Worm (Caenorhabditis elegans): ENCODE results near the gene nex-2.

ce11 chrIII:10337508-10338166 lies 7.4 kb upstream of the nex-2 start, which contains the start of gene ttr-15:
- no peak for TF ChIP-seq hnd-1 (tag; optimal IDR thresholded peaks at IDR 0.05)
- TF ChIP-seq tra-4 (tag; optimal IDR thresholded peaks at IDR 0.05) = no peak
- no peak for TF ChIP-seq ama-1 (optimal IDR thresholded peaks at IDR 0.05)
- TF ChIP-seq pes-1 (GFP tag; IDR thresholded peaks at IDR 0.05) = no peak
- TF ChIP-seq tbx-37 (GFP tag; conservative IDR thresholded peaks at IDR 0.05) = no peak
- TF ChIP-seq flt-1 (GFP tag; IDR thresholded peaks at IDR 0.05) = no peak
- no peak for TF ChIP-seq F13C5.2 (tag; optimal IDR thresholded peaks at IDR 0.05)
- TF ChIP-seq tbx-11 (GFP tag; IDR thresholded peaks at IDR 0.05) = no peak
- TF ChIP-seq aly-1 (tag; optimal IDR thresholded peaks at IDR 0.05) = no peak
- TF ChIP-seq hmbx-1 (tag; optimal IDR thresholded peaks at IDR 0.05) = no peak
- no peak for TF ChIP-seq hmg-4 (GFP tag; optimal IDR thresholded peaks at IDR 0.05)
- TF ChIP-seq B0310.2 (tag; optimal IDR thresholded peaks at IDR 0.05) = no peak
